Fruit fly (Drosophila melanogaster) whole organism, embryonic: Measurements from ENCODE around the gene meso18E.

ENCODE experiments used
- BEAF-32 ChIP-seq: fragments of 200-800 bp; sonication (Bioruptor generic); optimal IDR thresholded peaks from 3 replicates; lab custom pipeline; 2017; ENCODE audit warnings: missing biosample characterization, missing genetic modification characterization, mild to moderate bottlenecking, moderate library complexity, missing genetic modification reagents
- CG10565 ChIP-seq: fragments of 200-800 bp; sonication (Bioruptor generic); optimal IDR thresholded peaks from 3 replicates; lab custom pipeline; 2016; ENCODE audit warnings: missing biosample characterization, mild to moderate bottlenecking, missing genetic modification characterization
- CG11456 ChIP-seq: fragments of 200-800 bp; sonication (Bioruptor generic); IDR thresholded peaks from 3 replicates; pipeline ENCODE4 v1.3.6; 2022; ENCODE audit warnings: missing biosample characterization, missing genetic modification characterization
- CG12391 ChIP-seq: fragments of 200-800 bp; sonication (Bioruptor generic); optimal IDR thresholded peaks from 3 replicates; lab custom pipeline; 2018; ENCODE audit warnings: missing biosample characterization, mild to moderate bottlenecking, missing genetic modification characterization, moderate library complexity
- CG1647 ChIP-seq: fragments of 200-800 bp; sonication (Bioruptor generic); optimal IDR thresholded peaks from 3 replicates; lab custom pipeline; 2016; ENCODE audit warnings: missing biosample characterization, missing genetic modification characterization
- CG17568 ChIP-seq: fragments of 200-800 bp; sonication (Bioruptor generic); optimal IDR thresholded peaks from 2 replicates; lab custom pipeline; 2018; ENCODE audit warnings: missing biosample characterization, mild to moderate bottlenecking, missing genetic modification characterization, moderate library complexity
- CG1832 ChIP-seq: fragments of 200-800 bp; sonication (Bioruptor generic); optimal IDR thresholded peaks from 2 replicates; lab custom pipeline; 2017; ENCODE audit warnings: missing biosample characterization, mild to moderate bottlenecking, missing genetic modification characterization, inconsistent platforms
- CG18476 ChIP-seq: fragments of 200-800 bp; sonication (Bioruptor generic); optimal IDR thresholded peaks from 2 replicates; lab custom pipeline; 2016; ENCODE audit warnings: missing biosample characterization, mild to moderate bottlenecking, missing genetic modification characterization
- CG2202 ChIP-seq: fragments of 200-800 bp; sonication (Bioruptor generic); optimal IDR thresholded peaks from 2 replicates; lab custom pipeline; 2018; ENCODE audit warnings: missing biosample characterization, mild to moderate bottlenecking, missing genetic modification characterization
- CG31388 ChIP-seq: fragments of 200-800 bp; sonication (Bioruptor generic); optimal IDR thresholded peaks from 2 replicates; lab custom pipeline; 2016; ENCODE audit warnings: missing biosample characterization, missing genetic modification characterization
- CG3163 ChIP-seq: fragments of 200-800 bp; sonication (Bioruptor generic); optimal IDR thresholded peaks from 3 replicates; lab custom pipeline; 2016; ENCODE audit warnings: missing biosample characterization, missing genetic modification characterization
- CG34376 ChIP-seq: fragments of 200-800 bp; sonication (Bioruptor generic); optimal IDR thresholded peaks from 2 replicates; lab custom pipeline; 2018; ENCODE audit warnings: missing biosample characterization, mild to moderate bottlenecking, missing genetic modification characterization
- CG4282 ChIP-seq: fragments of 200-800 bp; sonication (Bioruptor generic); optimal IDR thresholded peaks from 2 replicates; lab custom pipeline; 2016; ENCODE audit warnings: missing biosample characterization, missing genetic modification characterization
- CG4617 ChIP-seq: fragments of 200-800 bp; sonication (Bioruptor generic); optimal IDR thresholded peaks from 3 replicates; lab custom pipeline; 2016; ENCODE audit warnings: missing biosample characterization, missing genetic modification characterization, borderline replicate concordance
- CG6272 ChIP-seq: fragments of 200-800 bp; sonication (Bioruptor generic); IDR thresholded peaks from 2 replicates; pipeline ENCODE4 v1.3.6; 2022; ENCODE audit warnings: missing biosample characterization, missing genetic modification characterization
- CG6689 ChIP-seq: fragments of 200-800 bp; sonication (Bioruptor generic); IDR thresholded peaks from 2 replicates; pipeline ENCODE4 v1.3.6; 2022; ENCODE audit warnings: missing biosample characterization, missing genetic modification characterization
- CG9876 ChIP-seq: fragments of 200-800 bp; sonication (Bioruptor generic); optimal IDR thresholded peaks from 2 replicates; lab custom pipeline; 2016; ENCODE audit warnings: missing biosample characterization, missing genetic modification characterization
- CoRest ChIP-seq: fragments of 200-800 bp; sonication (Bioruptor generic); optimal IDR thresholded peaks from 3 replicates; lab custom pipeline; 2018; ENCODE audit warnings: missing biosample characterization, mild to moderate bottlenecking, missing genetic modification characterization, moderate library complexity
- ERR ChIP-seq: fragments of 200-800 bp; sonication (Bioruptor generic); optimal IDR thresholded peaks from 2 replicates; lab custom pipeline; 2016; ENCODE audit warnings: missing biosample characterization, missing genetic modification characterization
- Gug ChIP-seq: fragments of 200-800 bp; sonication (Bioruptor generic); IDR thresholded peaks from 4 replicates; pipeline ENCODE4 v1.3.6; 2022; ENCODE audit warnings: missing biosample characterization, missing genetic modification characterization
- H2.0 ChIP-seq: fragments of 200-800 bp; sonication (Bioruptor generic); IDR thresholded peaks from 2 replicates; pipeline ENCODE4 v1.3.6; 2022; ENCODE audit warnings: missing biosample characterization, missing genetic modification characterization
- Hmr ChIP-seq: fragments of 200-800 bp; sonication (Bioruptor generic); optimal IDR thresholded peaks from 3 replicates; lab custom pipeline; 2017; ENCODE audit warnings: mild to moderate bottlenecking, missing biosample characterization, missing genetic modification reagents, missing genetic modification characterization
- Hsf ChIP-seq: fragments of 200-800 bp; sonication (Bioruptor generic); optimal IDR thresholded peaks from 3 replicates; lab custom pipeline; 2016; ENCODE audit warnings: missing biosample characterization, missing genetic modification characterization
- MBD-R2 ChIP-seq: fragments of 200-800 bp; sonication (Bioruptor generic); IDR thresholded peaks from 2 replicates; pipeline ENCODE4 v1.3.6; 2022; ENCODE audit warnings: missing biosample characterization, missing genetic modification characterization
- Myb ChIP-seq: fragments of 200-800 bp; sonication (Bioruptor generic); optimal IDR thresholded peaks from 2 replicates; lab custom pipeline; 2016; ENCODE audit warnings: missing biosample characterization, missing genetic modification characterization
- Oli ChIP-seq: fragments of 200-800 bp; sonication (Bioruptor generic); optimal IDR thresholded peaks from 2 replicates; lab custom pipeline; 2018; ENCODE audit warnings: missing biosample characterization, mild to moderate bottlenecking, missing genetic modification characterization, moderate library complexity
- Sox102F ChIP-seq: fragments of 200-800 bp; sonication (Bioruptor generic); optimal IDR thresholded peaks from 2 replicates; lab custom pipeline; 2018; ENCODE audit warnings: missing biosample characterization, mild to moderate bottlenecking, missing genetic modification characterization, moderate library complexity
- Xrp1 ChIP-seq: fragments of 200-800 bp; sonication (Bioruptor generic); IDR thresholded peaks from 2 replicates; pipeline ENCODE4 v1.3.6; 2022; ENCODE audit warnings: missing biosample characterization, missing genetic modification characterization
- br ChIP-seq: fragments of >200 bp; optimal IDR thresholded peaks from 2 replicates; lab custom pipeline; 2017
- caup ChIP-seq: fragments of 200-800 bp; sonication (Bioruptor generic); optimal IDR thresholded peaks from 3 replicates; lab custom pipeline; 2017; ENCODE audit warnings: missing biosample characterization, mild to moderate bottlenecking, missing genetic modification characterization, moderate library complexity; ENCODE audit not compliant: severe bottlenecking
- chif ChIP-seq, 2 experiments: fragments of 200-800 bp; sonication (Bioruptor generic); optimal IDR thresholded peaks; 3 replicates each; lab custom pipeline; 2016; ENCODE audit warnings: missing biosample characterization in 2 of 2, missing genetic modification characterization in 2 of 2
- dati ChIP-seq: fragments of 200-800 bp; sonication (Bioruptor generic); IDR thresholded peaks from 2 replicates; pipeline ENCODE4 v1.3.6; 2022; ENCODE audit warnings: missing biosample characterization, missing genetic modification characterization
- dmrt99B ChIP-seq: fragments of 200-800 bp; sonication (Bioruptor generic); optimal IDR thresholded peaks from 2 replicates; lab custom pipeline; 2018; ENCODE audit warnings: missing biosample characterization, mild to moderate bottlenecking, missing genetic modification characterization, moderate library complexity
- emc ChIP-seq: fragments of 200-800 bp; sonication (Bioruptor generic); optimal IDR thresholded peaks from 2 replicates; lab custom pipeline; 2016; ENCODE audit warnings: missing biosample characterization, missing genetic modification characterization
- eve ChIP-seq, 2 experiments: fragments of >200 bp; optimal IDR thresholded peaks; 2 replicates each; lab custom pipeline; 2017; ENCODE audit warnings: missing biosample characterization in 2 of 2, missing genetic modification characterization in 2 of 2
- gce ChIP-seq: fragments of 200-800 bp; sonication (Bioruptor generic); IDR thresholded peaks from 3 replicates; pipeline ENCODE4 v1.3.6; 2022; ENCODE audit warnings: missing biosample characterization, missing genetic modification characterization
- gem ChIP-seq: fragments of 200-800 bp; sonication (Bioruptor generic); optimal IDR thresholded peaks from 2 replicates; lab custom pipeline; 2019; ENCODE audit warnings: missing biosample characterization, mild to moderate bottlenecking, missing genetic modification characterization, moderate library complexity
- gsb ChIP-seq: fragments of 200-800 bp; sonication (Bioruptor generic); IDR thresholded peaks from 2 replicates; pipeline ENCODE4 v1.3.6; 2022; ENCODE audit warnings: missing biosample characterization, missing genetic modification characterization
- gt ChIP-seq: fragments of 200-800 bp; sonication (Bioruptor generic); IDR thresholded peaks from 2 replicates; pipeline ENCODE4 v1.3.6; 2022; ENCODE audit warnings: missing biosample characterization, missing genetic modification characterization
- hb ChIP-seq: fragments of 200-800 bp; sonication (Bioruptor generic); IDR thresholded peaks from 3 replicates; pipeline ENCODE4 v1.3.6; 2022; ENCODE audit warnings: missing biosample characterization, missing genetic modification characterization; ENCODE audit not compliant: partially characterized antibody
- ind ChIP-seq: fragments of 200-800 bp; sonication (Bioruptor generic); optimal IDR thresholded peaks from 3 replicates; lab custom pipeline; 2016; ENCODE audit warnings: missing biosample characterization, missing genetic modification characterization
- lmd ChIP-seq: fragments of 200-800 bp; sonication (Bioruptor generic); IDR thresholded peaks from 2 replicates; pipeline ENCODE4 v1.3.6; 2022; ENCODE audit warnings: missing biosample characterization, missing genetic modification characterization
- mam ChIP-seq: fragments of 200-800 bp; sonication (Bioruptor generic); optimal IDR thresholded peaks from 3 replicates; lab custom pipeline; 2016; ENCODE audit warnings: missing biosample characterization, missing genetic modification characterization
- nmo ChIP-seq: fragments of 200-800 bp; sonication (Bioruptor generic); optimal IDR thresholded peaks from 2 replicates; lab custom pipeline; 2018; ENCODE audit warnings: missing biosample characterization, mild to moderate bottlenecking, missing genetic modification characterization, moderate library complexity
- nom ChIP-seq: fragments of 200-800 bp; sonication (Bioruptor generic); optimal IDR thresholded peaks from 2 replicates; lab custom pipeline; 2017; ENCODE audit warnings: missing biosample characterization, missing genetic modification characterization, mild to moderate bottlenecking, moderate library complexity, missing genetic modification reagents
- pita ChIP-seq: fragments of 200-800 bp; sonication (Bioruptor generic); optimal IDR thresholded peaks from 2 replicates; lab custom pipeline; 2017; ENCODE audit warnings: missing biosample characterization, mild to moderate bottlenecking, missing genetic modification characterization
- rib ChIP-seq: fragments of 200-800 bp; sonication (Bioruptor generic); IDR thresholded peaks from 2 replicates; pipeline ENCODE4 v1.3.6; 2022; ENCODE audit warnings: missing biosample characterization, missing genetic modification characterization
- sug ChIP-seq: fragments of 200-800 bp; optimal IDR thresholded peaks from 2 replicates; lab custom pipeline; 2019; ENCODE audit warnings: missing biosample characterization, mild to moderate bottlenecking, missing genetic modification characterization, moderate library complexity
- tin ChIP-seq: fragments of 200-800 bp; sonication (Bioruptor generic); optimal IDR thresholded peaks from 3 replicates; lab custom pipeline; 2016; ENCODE audit warnings: missing biosample characterization, missing genetic modification characterization
- tup ChIP-seq: fragments of 200-800 bp; sonication (Bioruptor generic); optimal IDR thresholded peaks from 2 replicates; lab custom pipeline; 2016; ENCODE audit warnings: missing biosample characterization, mild to moderate bottlenecking, missing genetic modification characterization, moderate library complexity
- zen2 ChIP-seq: fragments of 200-800 bp; sonication (Bioruptor generic); IDR thresholded peaks from 3 replicates; pipeline ENCODE4 v1.3.6; 2022; ENCODE audit warnings: missing biosample characterization, missing genetic modification characterization; ENCODE audit not compliant: partially characterized antibody

The meso18E gene

dm6 chrX:19663196-19663858, 49.5 kb downstream of the meso18E start (continued):
- no peak for TF ChIP-seq H2.0 (GFP tag; lab: Robert Waterston, UW)
- TF ChIP-seq BEAF-32: no peak
- no peak for TF ChIP-seq CG17568 (GFP tag; lab: Kevin White, UChicago)
- TF ChIP-seq ind (GFP tag; lab: Kevin White, UChicago): peak; percentile 37
- TF ChIP-seq tin (GFP tag; lab: Kevin White, UChicago): no peak
- peak; percentile 70 for TF ChIP-seq nmo (GFP tag; lab: Kevin White, UChicago)
- no peak for TF ChIP-seq CG6272 (GFP tag; lab: Robert Waterston, UW)
- TF ChIP-seq CG12391 (tag; lab: Kevin White, UChicago): peak; percentile 66
- TF ChIP-seq hb (GFP tag; lab: Robert Waterston, UW): no peak
- no peak for TF ChIP-seq CG4617 (GFP tag; lab: Kevin White, UChicago)
- no peak for TF ChIP-seq pita
- peak; percentile 21; the same call in 1 of the 2 replicates for TF ChIP-seq Xrp1
- peak; percentile 53 for TF ChIP-seq Hmr
- TF ChIP-seq CG31388 (GFP tag; lab: Kevin White, UChicago): no peak
- no peak for TF ChIP-seq CG9876 (GFP tag; lab: Kevin White, UChicago)
- no peak for TF ChIP-seq Sox102F (GFP tag; lab: Kevin White, UChicago)
- TF ChIP-seq emc: no peak
- peak; percentile 56 for TF ChIP-seq gem (tag; lab: Kevin White, UChicago)
- TF ChIP-seq CG11456 (GFP tag; lab: Robert Waterston, UW): no peak
- TF ChIP-seq gt (GFP tag; lab: Robert Waterston, UW): no peak
- TF ChIP-seq CG1832 (GFP tag; lab: Kevin White, UChicago): no peak
- TF ChIP-seq sug: no peak
- TF ChIP-seq tup (GFP tag; lab: Kevin White, UChicago): no peak
- no peak for TF ChIP-seq CG10565 (GFP tag; lab: Kevin White, UChicago)
- no peak for TF ChIP-seq CG3163 (GFP tag; lab: Kevin White, UChicago)
- TF ChIP-seq CG34376 (GFP tag; lab: Kevin White, UChicago): peak; percentile 58
- TF ChIP-seq CG6689: peak; percentile 29; the same call in 1 of the 2 replicates
- no peak for TF ChIP-seq lmd (GFP tag; lab: Robert Waterston, UW)
- peak; percentile 76 for TF ChIP-seq CoRest (tag; lab: Kevin White, UChicago)
- TF ChIP-seq dati: no peak
- TF ChIP-seq gsb (GFP tag; lab: Robert Waterston, UW): no peak
- no peak for TF ChIP-seq CG1647 (GFP tag; lab: Kevin White, UChicago)
- TF ChIP-seq br (lab: Kevin White, UChicago): no peak
- no peak for TF ChIP-seq CG4282 (GFP tag; lab: Kevin White, UChicago)
- no peak for TF ChIP-seq gce (GFP tag; lab: Robert Waterston, UW)
- TF ChIP-seq MBD-R2: no peak
- TF ChIP-seq caup (GFP tag; lab: Kevin White, UChicago): peak; percentile 10
- no peak for TF ChIP-seq mam
- no peak for TF ChIP-seq nom (GFP tag; lab: Kevin White, UChicago)
- TF ChIP-seq Myb: no peak
- no peak for TF ChIP-seq rib
- TF ChIP-seq Gug: no peak
- peak; percentile 55 for TF ChIP-seq CG18476 (GFP tag; lab: Kevin White, UChicago)
- TF ChIP-seq Hsf (GFP tag; lab: Kevin White, UChicago): peak; percentile 34
- no peak for TF ChIP-seq eve (GFP tag; optimal IDR thresholded peaks at IDR 0.05; lab: Kevin White, UChicago)
- no peak for TF ChIP-seq zen2 (GFP tag; lab: Robert Waterston, UW)
- peak; percentile 72 for TF ChIP-seq dmrt99B
- TF ChIP-seq Oli (tag; lab: Kevin White, UChicago): peak; percentile 65
- no peak for TF ChIP-seq ERR (GFP tag; lab: Kevin White, UChicago)
- TF ChIP-seq CG2202 (tag; lab: Kevin White, UChicago): no peak
- peak in 1 of 2 experiments; percentile 3 for TF ChIP-seq chif (GFP tag; optimal IDR thresholded peaks at IDR 0.05; lab: Kevin White, UChicago)
